Fruit fly (Drosophila melanogaster) whole organism, embryonic: Measurements from ENCODE around the gene PGAP1.

Experiments used
- Aef1 ChIP-seq: fragments of 200-800 bp; sonication (Bioruptor generic); IDR thresholded peaks from 3 replicates; pipeline ENCODE4 v1.3.6; 2022; ENCODE audit warnings: missing biosample characterization, missing genetic modification characterization
- BEAF-32 ChIP-seq: fragments of 200-800 bp; sonication (Bioruptor generic); optimal IDR thresholded peaks from 3 replicates; lab custom pipeline; 2017; ENCODE audit warnings: missing biosample characterization, missing genetic modification characterization, mild to moderate bottlenecking, moderate library complexity, missing genetic modification reagents
- Bteb2 ChIP-seq: fragments of 200-800 bp; sonication (Bioruptor generic); optimal IDR thresholded peaks from 2 replicates; lab custom pipeline; 2016; ENCODE audit warnings: missing biosample characterization, missing genetic modification characterization
- CG10209 ChIP-seq: fragments of 200-800 bp; sonication (Bioruptor generic); optimal IDR thresholded peaks from 3 replicates; lab custom pipeline; 2017; ENCODE audit warnings: missing biosample characterization, mild to moderate bottlenecking, missing genetic modification characterization, missing genetic modification reagents
- CG12071 ChIP-seq: fragments of 200-800 bp; sonication (Bioruptor generic); optimal IDR thresholded peaks from 3 replicates; lab custom pipeline; 2018; ENCODE audit warnings: missing biosample characterization, mild to moderate bottlenecking, missing genetic modification characterization
- CG12219 ChIP-seq: fragments of 200-800 bp; sonication (Bioruptor generic); optimal IDR thresholded peaks from 3 replicates; lab custom pipeline; 2018; ENCODE audit warnings: missing biosample characterization, mild to moderate bottlenecking, missing genetic modification characterization
- CG14667 ChIP-seq: fragments of 200-800 bp; sonication (Bioruptor generic); IDR thresholded peaks from 2 replicates; pipeline ENCODE4 v1.3.6; 2022; ENCODE audit warnings: missing biosample characterization, missing genetic modification characterization
- CG15514 ChIP-seq: fragments of 200-800 bp; sonication (Bioruptor generic); optimal IDR thresholded peaks from 3 replicates; lab custom pipeline; 2017; ENCODE audit warnings: missing biosample characterization, missing genetic modification characterization, mild to moderate bottlenecking, moderate library complexity, missing genetic modification reagents
- CG1647 ChIP-seq: fragments of 200-800 bp; sonication (Bioruptor generic); optimal IDR thresholded peaks from 3 replicates; lab custom pipeline; 2016; ENCODE audit warnings: missing biosample characterization, missing genetic modification characterization
- CG2116 ChIP-seq: fragments of 200-800 bp; sonication (Bioruptor generic); optimal IDR thresholded peaks from 3 replicates; lab custom pipeline; 2018; ENCODE audit warnings: missing biosample characterization, mild to moderate bottlenecking, missing genetic modification characterization
- CG30431 ChIP-seq: fragments of 200-800 bp; sonication (Bioruptor generic); optimal IDR thresholded peaks from 2 replicates; lab custom pipeline; 2017; ENCODE audit warnings: missing biosample characterization, missing genetic modification characterization
- CG3163 ChIP-seq: fragments of 200-800 bp; sonication (Bioruptor generic); optimal IDR thresholded peaks from 3 replicates; lab custom pipeline; 2016; ENCODE audit warnings: missing biosample characterization, missing genetic modification characterization
- CG4360 ChIP-seq: fragments of 200-800 bp; sonication (Bioruptor generic); IDR thresholded peaks from 2 replicates; pipeline ENCODE4 v1.3.6; 2022; ENCODE audit warnings: missing biosample characterization, missing genetic modification characterization
- CG4730 ChIP-seq: fragments of 200-800 bp; sonication (Bioruptor generic); IDR thresholded peaks from 2 replicates; pipeline ENCODE4 v1.3.6; 2022; ENCODE audit warnings: missing biosample characterization, missing genetic modification characterization
- CG6175 ChIP-seq: fragments of 200-800 bp; sonication (Bioruptor generic); IDR thresholded peaks from 3 replicates; pipeline ENCODE4 v1.3.6; 2022; ENCODE audit warnings: missing biosample characterization, missing genetic modification characterization
- CG6791 ChIP-seq: fragments of 200-800 bp; sonication (Bioruptor generic); IDR thresholded peaks from 3 replicates; pipeline ENCODE4 v1.3.6; 2022; ENCODE audit warnings: missing biosample characterization, missing genetic modification characterization; ENCODE audit not compliant: partially characterized antibody
- CG6813 ChIP-seq: fragments of 200-800 bp; sonication (Bioruptor generic); optimal IDR thresholded peaks from 2 replicates; lab custom pipeline; 2017; ENCODE audit warnings: missing biosample characterization, missing genetic modification characterization, mild to moderate bottlenecking, moderate library complexity, missing genetic modification reagents
- CG7745 ChIP-seq: fragments of 200-800 bp; sonication (Bioruptor generic); optimal IDR thresholded peaks from 2 replicates; lab custom pipeline; 2018; ENCODE audit warnings: missing biosample characterization, mild to moderate bottlenecking, missing genetic modification characterization, moderate library complexity
- CG7839 ChIP-seq: fragments of 200-800 bp; sonication (Bioruptor generic); optimal IDR thresholded peaks from 3 replicates; lab custom pipeline; 2018; ENCODE audit warnings: missing biosample characterization, mild to moderate bottlenecking, missing genetic modification characterization, moderate library complexity
- CG8388 ChIP-seq: fragments of 200-800 bp; sonication (Bioruptor generic); optimal IDR thresholded peaks from 2 replicates; lab custom pipeline; 2019; ENCODE audit warnings: missing biosample characterization, mild to moderate bottlenecking, missing genetic modification characterization, moderate library complexity
- CG8924 ChIP-seq: fragments of 200-800 bp; optimal IDR thresholded peaks from 3 replicates; lab custom pipeline; 2019; ENCODE audit warnings: missing biosample characterization, mild to moderate bottlenecking, missing genetic modification characterization, moderate library complexity
- CG8944 ChIP-seq: fragments of 200-800 bp; sonication (Bioruptor generic); optimal IDR thresholded peaks from 3 replicates; lab custom pipeline; 2016; ENCODE audit warnings: missing biosample characterization, missing genetic modification characterization
- CG9437 ChIP-seq: fragments of 200-800 bp; sonication (Bioruptor generic); optimal IDR thresholded peaks from 2 replicates; lab custom pipeline; 2018; ENCODE audit warnings: missing biosample characterization, mild to moderate bottlenecking, missing genetic modification characterization
- Dll ChIP-seq: fragments of 200-800 bp; sonication (Bioruptor generic); IDR thresholded peaks from 4 replicates; pipeline ENCODE4 v1.3.6; 2022; ENCODE audit warnings: missing biosample characterization, missing genetic modification characterization; ENCODE audit not compliant: partially characterized antibody
- HLH3B ChIP-seq: fragments of 200-800 bp; sonication (Bioruptor generic); IDR thresholded peaks from 2 replicates; pipeline ENCODE4 v1.3.6; 2022; ENCODE audit warnings: missing biosample characterization, missing genetic modification characterization
- HLHmδ ChIP-seq: fragments of 200-800 bp; sonication (Bioruptor generic); optimal IDR thresholded peaks from 2 replicates; lab custom pipeline; 2018; ENCODE audit warnings: missing biosample characterization, mild to moderate bottlenecking, missing genetic modification characterization, moderate library complexity
- Lpt ChIP-seq: fragments of >200 bp; optimal IDR thresholded peaks from 2 replicates; lab custom pipeline; 2018; ENCODE audit warnings: missing biosample characterization, missing genetic modification characterization
- Med ChIP-seq: fragments of 200-800 bp; sonication (Bioruptor generic); peaks from one replicate; lab custom pipeline; 2016; ENCODE audit warnings: missing biosample characterization, missing genetic modification characterization, mild to moderate bottlenecking, inconsistent platforms, moderate library complexity
- Myb ChIP-seq: fragments of 200-800 bp; sonication (Bioruptor generic); optimal IDR thresholded peaks from 2 replicates; lab custom pipeline; 2016; ENCODE audit warnings: missing biosample characterization, missing genetic modification characterization
- NK7.1 ChIP-seq: fragments of 200-800 bp; sonication (Bioruptor generic); optimal IDR thresholded peaks from 3 replicates; lab custom pipeline; 2016; ENCODE audit warnings: missing biosample characterization, missing genetic modification characterization
- Side ChIP-seq: fragments of 200-800 bp; sonication (Bioruptor generic); optimal IDR thresholded peaks from 2 replicates; lab custom pipeline; 2016; ENCODE audit warnings: missing biosample characterization, missing genetic modification characterization
- YL-1 ChIP-seq: fragments of 200-800 bp; sonication (Bioruptor generic); optimal IDR thresholded peaks from 3 replicates; lab custom pipeline; 2017; ENCODE audit warnings: missing biosample characterization, mild to moderate bottlenecking, missing genetic modification characterization
- bowl ChIP-seq: fragments of 200-800 bp; sonication (Bioruptor generic); IDR thresholded peaks from 2 replicates; pipeline ENCODE4 v1.3.6; 2022; ENCODE audit warnings: missing biosample characterization, missing genetic modification characterization
- cas ChIP-seq: fragments of 200-800 bp; sonication (Bioruptor generic); IDR thresholded peaks from 2 replicates; pipeline ENCODE4 v1.3.6; 2022; ENCODE audit warnings: missing biosample characterization, missing genetic modification characterization
- dpn ChIP-seq, 2 experiments: fragments of 200-800 bp; sonication (Bioruptor generic); optimal IDR thresholded peaks; 3 replicates each; lab custom pipeline; 2016; ENCODE audit warnings: missing biosample characterization in 2 of 2, missing genetic modification characterization in 2 of 2
- fd64A ChIP-seq: fragments of 200-800 bp; sonication (Bioruptor generic); optimal IDR thresholded peaks from 3 replicates; lab custom pipeline; 2018; ENCODE audit warnings: missing biosample characterization, mild to moderate bottlenecking, missing genetic modification characterization
- fu2 ChIP-seq: fragments of 200-800 bp; sonication (Bioruptor generic); optimal IDR thresholded peaks from 2 replicates; lab custom pipeline; 2016; ENCODE audit warnings: missing biosample characterization, missing genetic modification characterization
- gsb-n ChIP-seq: fragments of 200-800 bp; sonication (Bioruptor generic); optimal IDR thresholded peaks from 3 replicates; lab custom pipeline; 2018; ENCODE audit warnings: missing biosample characterization, mild to moderate bottlenecking, missing genetic modification characterization
- hbn ChIP-seq: fragments of 200-800 bp; sonication (Bioruptor generic); IDR thresholded peaks from 2 replicates; pipeline ENCODE4 v1.3.6; 2022; ENCODE audit warnings: missing biosample characterization, missing genetic modification characterization; ENCODE audit not compliant: partially characterized antibody
- hkb ChIP-seq, 2 experiments: fragments of 200-800 bp in 1 of 2; fragments of >200 bp in 1 of 2; sonication (Bioruptor generic) in 1 of 2; IDR thresholded peaks in 1 of 2; optimal IDR thresholded peaks in 1 of 2; 2 replicates each; pipeline versions ENCODE4 v1.3.6 to Lab custom; 2017 to 2022; ENCODE audit warnings: missing biosample characterization in 1 of 2, missing genetic modification characterization in 1 of 2
- jing ChIP-seq: fragments of 200-800 bp; sonication (Bioruptor generic); optimal IDR thresholded peaks from 2 replicates; lab custom pipeline; 2018; ENCODE audit warnings: missing biosample characterization, mild to moderate bottlenecking, missing genetic modification characterization
- kni ChIP-seq: fragments of 200-800 bp; sonication (Bioruptor generic); optimal IDR thresholded peaks from 3 replicates; lab custom pipeline; 2017; ENCODE audit warnings: mild to moderate bottlenecking, missing biosample characterization, missing genetic modification reagents, missing genetic modification characterization
- nmo ChIP-seq: fragments of 200-800 bp; sonication (Bioruptor generic); optimal IDR thresholded peaks from 2 replicates; lab custom pipeline; 2018; ENCODE audit warnings: missing biosample characterization, mild to moderate bottlenecking, missing genetic modification characterization, moderate library complexity
- slp2 ChIP-seq: fragments of 200-800 bp; sonication (Bioruptor generic); optimal IDR thresholded peaks from 2 replicates; lab custom pipeline; 2016; ENCODE audit warnings: missing biosample characterization, missing genetic modification characterization
- ssp ChIP-seq: fragments of 200-800 bp; sonication (Bioruptor generic); IDR thresholded peaks from 2 replicates; pipeline ENCODE4 v1.3.6; 2022; ENCODE audit warnings: missing biosample characterization, missing genetic modification characterization
- tll ChIP-seq, 2 experiments: fragments of 200-800 bp in 1 of 2; fragments of >200 bp in 1 of 2; sonication (Bioruptor generic) in 1 of 2; optimal IDR thresholded peaks; 2 replicates each; lab custom pipeline; 2017 to 2019; ENCODE audit warnings: missing biosample characterization in 2 of 2, missing genetic modification characterization in 2 of 2, mild to moderate bottlenecking in 1 of 2, moderate library complexity in 1 of 2
- tup ChIP-seq: fragments of 200-800 bp; sonication (Bioruptor generic); optimal IDR thresholded peaks from 2 replicates; lab custom pipeline; 2016; ENCODE audit warnings: missing biosample characterization, mild to moderate bottlenecking, missing genetic modification characterization, moderate library complexity
- usp ChIP-seq: fragments of >200 bp; optimal IDR thresholded peaks from 2 replicates; lab custom pipeline; 2017; ENCODE audit warnings: missing biosample characterization, missing genetic modification characterization
- wdn ChIP-seq: fragments of 200-800 bp; sonication (Bioruptor generic); IDR thresholded peaks from 2 replicates; pipeline ENCODE4 v1.3.6; 2022; ENCODE audit warnings: missing biosample characterization, missing genetic modification characterization
- zen ChIP-seq: fragments of 200-800 bp; sonication (Bioruptor generic); optimal IDR thresholded peaks from 3 replicates; lab custom pipeline; 2018; ENCODE audit warnings: missing biosample characterization, mild to moderate bottlenecking, missing genetic modification characterization, moderate library complexity

Gene PGAP1

dm6 chrX:5671537-5672029 is 17.7 kb downstream of the PGAP1 start, which contains the start of gene Rab18 (continued):
- TF ChIP-seq Myb (no peak), ssp (GFP tag; lab: Robert Waterston, UW) (peak; percentile 60), HLH3B (GFP tag; lab: Robert Waterston, UW) (no peak), CG6813 (GFP tag; lab: Kevin White, UChicago) (no peak), kni (GFP tag; lab: Kevin White, UChicago) (peak; percentile 55), bowl (GFP tag; lab: Robert Waterston, UW) (no peak), tup (GFP tag; lab: Kevin White, UChicago) (no peak), CG1647 (GFP tag; lab: Kevin White, UChicago) (peak; percentile 26), CG8944 (GFP tag; lab: Kevin White, UChicago) (peak; percentile 22), wdn (GFP tag; lab: Robert Waterston, UW) (no peak), tll (GFP tag; optimal IDR thresholded peaks at IDR 0.05; lab: Kevin White, UChicago) (no peak), hkb (optimal IDR thresholded peaks at IDR 0.05; lab: Kevin White, UChicago) (no peak), hkb (GFP tag; IDR thresholded peaks at IDR 0.05; lab: Robert Waterston, UW) (peak; percentile 29; the same call in 1 of the 2 replicates), CG6175 (GFP tag; lab: Robert Waterston, UW) (no peak), slp2 (GFP tag; lab: Kevin White, UChicago) (peak; percentile 52), zen (tag; lab: Kevin White, UChicago) (peak; percentile 18), Side (peak; percentile 3), CG12219 (GFP tag; lab: Kevin White, UChicago) (no peak), HLHmδ (GFP tag; lab: Kevin White, UChicago) (peak; percentile 14), CG12071 (GFP tag; lab: Kevin White, UChicago) (no peak), CG8388 (GFP tag; lab: Kevin White, UChicago) (no peak), cas (GFP tag; lab: Robert Waterston, UW) (0 out of 2 replicates have a peak, but pooled peaks have one; percentile 26), CG6791 (peak; percentile 69), CG4360 (GFP tag; lab: Robert Waterston, UW) (no peak), Lpt (no peak), NK7.1 (GFP tag; lab: Kevin White, UChicago) (no peak), CG10209 (GFP tag; lab: Kevin White, UChicago) (peak; percentile 3), YL-1 (GFP tag; lab: Kevin White, UChicago) (peak; percentile 43), CG7745 (tag; lab: Kevin White, UChicago) (no peak), gsb-n (no peak), CG30431 (GFP tag; lab: Kevin White, UChicago) (no peak), CG7839 (tag; lab: Kevin White, UChicago) (no peak), dpn (GFP tag; optimal IDR thresholded peaks at IDR 0.05; lab: Kevin White, UChicago) (peak; percentile 3 to 35), CG3163 (GFP tag; lab: Kevin White, UChicago) (no peak), Bteb2 (GFP tag; lab: Kevin White, UChicago) (no peak), CG8924 (tag; lab: Kevin White, UChicago) (no peak), fu2 (GFP tag; lab: Kevin White, UChicago) (peak; percentile 20), jing (GFP tag; lab: Kevin White, UChicago) (no peak), Aef1 (GFP tag; lab: Robert Waterston, UW) (peak; percentile 44; the same call in 2 of the 3 replicates), CG14667 (peak; percentile 43; the same call in 1 of the 2 replicates), Dll (GFP tag; lab: Robert Waterston, UW) (no peak), usp (GFP tag; lab: Kevin White, UChicago) (no peak), Med (peak; percentile 87), CG9437 (GFP tag; lab: Kevin White, UChicago) (no peak), CG4730 (no peak), BEAF-32 (GFP tag; lab: Kevin White, UChicago) (peak; percentile 68), hbn (GFP tag; lab: Robert Waterston, UW) (no peak), CG2116 (GFP tag; lab: Kevin White, UChicago) (no peak), fd64A (GFP tag; lab: Kevin White, UChicago) (no peak), nmo (no peak), CG15514 (GFP tag; lab: Kevin White, UChicago) (peak; percentile 97)
